Fruit fly (Drosophila melanogaster) S2 (cell line): ENCODE results near the gene CG14100.

Experiments
- CG8478 ChIP-seq: fragments of >200 bp; optimal IDR thresholded peaks from 2 replicates; lab custom pipeline; 2018
- CTCF ChIP-seq, 2 experiments: fragments of >200 bp; optimal IDR thresholded peaks; 2 replicates each; lab custom pipeline; 2018

dm6 chr3L:19561745-19562144 is 28.6 kb downstream of the CG14100 start:
- TF ChIP-seq CTCF (optimal IDR thresholded peaks at IDR 0.05; lab: Kevin White, UChicago) (no peak), CG8478 (lab: Kevin White, UChicago) (no peak)
